Fruit fly (Drosophila melanogaster) S2 (cell line): ENCODE results near the gene Gtpx.

Experiments used
- CG8478 ChIP-seq: fragments of >200 bp; optimal IDR thresholded peaks from 2 replicates; lab custom pipeline; 2018
- CTCF ChIP-seq, 2 experiments: fragments of >200 bp; optimal IDR thresholded peaks; 2 replicates each; lab custom pipeline; 2018

- TF ChIP-seq CTCF (optimal IDR thresholded peaks at IDR 0.05; lab: Kevin White, UChicago) (no peak), CG8478 (no peak)
Measured at dm6 chr3L:3284900-3285299, 41.2 kb upstream of the Gtpx start.
